Worm (Caenorhabditis elegans) whole organism, L4 larva: ENCODE data around the gene Y62E10A.3.

Experiments used
- F37D6.2 ChIP-seq: sonication (generic microtip); optimal IDR thresholded peaks from 2 replicates; lab custom pipeline; 2016; ENCODE audit warnings: mild to moderate bottlenecking, missing genetic modification characterization, missing compliant biosample characterization
- aly-2 ChIP-seq: sonication (generic microtip); optimal IDR thresholded peaks from 2 replicates; lab custom pipeline; 2018; ENCODE audit warnings: missing biosample characterization, missing genetic modification characterization
- dmd-9 ChIP-seq: fragments of 200-800 bp; sonication (Bioruptor generic); IDR thresholded peaks from 2 replicates; pipeline ENCODE4 v1.3.6; 2022; ENCODE audit warnings: missing genetic modification reagents, missing genetic modification characterization, missing compliant biosample characterization
- lin-38 ChIP-seq: fragments of 200-800 bp; sonication (Bioruptor generic); IDR thresholded peaks from 2 replicates; pipeline ENCODE4 v1.3.6; 2022; ENCODE audit warnings: missing genetic modification reagents, missing genetic modification characterization, missing compliant biosample characterization
- lir-3 ChIP-seq: sonication (generic microtip); optimal IDR thresholded peaks from 2 replicates; lab custom pipeline; 2016; ENCODE audit warnings: mild to moderate bottlenecking, missing genetic modification characterization, missing compliant biosample characterization
- lsy-2 ChIP-seq, 2 experiments: fragments of 150-350 bp in 1 of 2; sonication (generic microtip) in 1 of 2; optimal IDR thresholded peaks; 2 replicates each; lab custom pipeline; 2014 to 2017; ENCODE audit warnings: missing biosample characterization in 2 of 2, missing genetic modification characterization in 2 of 2
- nhr-28 ChIP-seq: fragments of 150-350 bp; optimal IDR thresholded peaks from 2 replicates; lab custom pipeline; 2014; ENCODE audit warnings: missing biosample characterization, missing genetic modification characterization
- nhr-48 ChIP-seq: sonication (generic microtip); optimal IDR thresholded peaks from 2 replicates; lab custom pipeline; 2016; ENCODE audit warnings: mild to moderate bottlenecking, missing genetic modification characterization, missing compliant biosample characterization
- nhr-6 ChIP-seq: fragments of 150-350 bp; optimal IDR thresholded peaks from 2 replicates; lab custom pipeline; 2014; ENCODE audit warnings: missing biosample characterization, missing genetic modification characterization
- nhr-76 ChIP-seq: fragments of 150-350 bp; optimal IDR thresholded peaks from 2 replicates; lab custom pipeline; 2014; ENCODE audit warnings: missing biosample characterization, missing genetic modification characterization
- pha-4 ChIP-seq, 2 experiments: fragments of 150-350 bp in 1 of 2; fragments of 200-800 bp in 1 of 2; sonication (Bioruptor generic) in 1 of 2; IDR thresholded peaks in 1 of 2; optimal IDR thresholded peaks in 1 of 2; 2 replicates each; pipeline versions ENCODE4 v1.3.6 to Lab custom; 2014 to 2022; ENCODE audit warnings: missing genetic modification characterization in 2 of 2, missing genetic modification reagents in 2 of 2, missing biosample characterization in 1 of 2, missing compliant biosample characterization in 1 of 2
- snpc-4 ChIP-seq: fragments of 150-350 bp; optimal IDR thresholded peaks from 2 replicates; lab custom pipeline; 2014; ENCODE audit warnings: missing biosample characterization, missing genetic modification characterization
- unc-62 ChIP-seq, 3 experiments: fragments of 150-350 bp in 1 of 3; sonication (generic microtip); optimal IDR thresholded peaks in 2 of 3; peaks in 1 of 3; 1 replicate in 1 of 3; 2 replicates in 2 of 3; lab custom pipeline; 2014 to 2017; ENCODE audit warnings: missing biosample characterization in 3 of 3, missing genetic modification characterization in 3 of 3, missing genetic modification reagents in 3 of 3, missing genotype in 1 of 3

ce11 chrIV:13318773-13319172 is 41.3 kb downstream of the Y62E10A.3 start:
- TF ChIP-seq nhr-76 (tag; lab: Kevin White, UChicago): peak; percentile 54
- peak; percentile 92 for TF ChIP-seq nhr-48
- peak in 1 of 2 experiments; percentile 88 for TF ChIP-seq unc-62 (GFP tag; optimal IDR thresholded peaks at IDR 0.05 in 1 of 2; lab: Kevin White, UChicago)
- no peak for TF ChIP-seq unc-62 (tag; optimal IDR thresholded peaks at IDR 0.05; lab: Kevin White, UChicago)
- no peak for TF ChIP-seq nhr-6
- peak; percentile 6 for TF ChIP-seq aly-2 (tag; lab: Kevin White, UChicago)
- TF ChIP-seq lin-38 (GFP tag; lab: Robert Waterston, UW): peak; percentile 43
- TF ChIP-seq lsy-2 (tag; optimal IDR thresholded peaks at IDR 0.05; lab: Kevin White, UChicago): peak; percentile 65 to 71
- TF ChIP-seq dmd-9: no peak
- no peak for TF ChIP-seq snpc-4 (tag; lab: Kevin White, UChicago)
- TF ChIP-seq F37D6.2: no peak
- peak; percentile 99 for TF ChIP-seq nhr-28 (tag; lab: Kevin White, UChicago)
- 0 out of 2 replicates have a peak, but pooled peaks have one; percentile 45 for TF ChIP-seq pha-4 (GFP tag; IDR thresholded peaks at IDR 0.05; lab: Robert Waterston, UW)
- no peak for TF ChIP-seq pha-4 (tag; optimal IDR thresholded peaks at IDR 0.05; lab: Kevin White, UChicago)
- no peak for TF ChIP-seq lir-3
